Worm (Caenorhabditis elegans) whole organism, midembryonic: Measurements from ENCODE around the gene C45G9.2.

Source experiments
- T22C8.4 ChIP-seq: fragments of 200-800 bp; sonication (Bioruptor generic); IDR thresholded peaks from 2 replicates; pipeline ENCODE4 v1.3.6; 2022; ENCODE audit warnings: missing genetic modification characterization, missing compliant biosample characterization
- cog-1 ChIP-seq: sonication (generic microtip); optimal IDR thresholded peaks from 2 replicates; lab custom pipeline; 2016; ENCODE audit warnings: missing genetic modification characterization, missing compliant biosample characterization
- flt-1 ChIP-seq: fragments of 200-800 bp; sonication (Bioruptor generic); IDR thresholded peaks from 2 replicates; pipeline ENCODE4 v1.3.6; 2022; ENCODE audit warnings: missing genetic modification characterization, missing compliant biosample characterization
- klf-2 ChIP-seq: fragments of 200-800 bp; sonication (Bioruptor generic); conservative IDR thresholded peaks from 2 replicates; pipeline ENCODE4 v1.3.6; 2022; ENCODE audit warnings: missing genetic modification reagents, missing genetic modification characterization, missing compliant biosample characterization
- med-1 ChIP-seq: sonication (generic microtip); optimal IDR thresholded peaks from 2 replicates; lab custom pipeline; 2017; ENCODE audit warnings: missing genetic modification characterization, mild to moderate bottlenecking, missing compliant biosample characterization, antibody characterized with exemption, missing genetic modification reagents; ENCODE audit not compliant: insufficient read depth
- ref-1 ChIP-seq: fragments of 200-800 bp; sonication (Bioruptor generic); conservative IDR thresholded peaks from 2 replicates; pipeline ENCODE4 v1.3.6; 2022; ENCODE audit warnings: missing genetic modification reagents, missing genetic modification characterization, missing compliant biosample characterization
- tab-1 ChIP-seq: fragments of 200-800 bp; sonication (Bioruptor generic); IDR thresholded peaks from 2 replicates; pipeline ENCODE4 v1.3.6; 2022; ENCODE audit warnings: missing genetic modification characterization, missing compliant biosample characterization
- ztf-23 ChIP-seq: fragments of 200-800 bp; sonication (Bioruptor generic); IDR thresholded peaks from 2 replicates; pipeline ENCODE4 v1.3.6; 2022; ENCODE audit warnings: missing genetic modification reagents, missing genetic modification characterization, missing compliant biosample characterization
- ztf-29 ChIP-seq: fragments of 200-800 bp; sonication (Bioruptor generic); IDR thresholded peaks from 2 replicates; pipeline ENCODE4 v1.3.6; 2022; ENCODE audit warnings: missing genetic modification reagents, missing genetic modification characterization, missing compliant biosample characterization

Gene C45G9.2

ce11 chrIII:5068675-5069233 is at the start of gene C45G9.2, which contains the start of gene C45G9.11:
C45G9.2 (plus strand) TSS chrIII:5069066.
C45G9.11 (minus strand) TSS chrIII:5068725.
- TF ChIP-seq T22C8.4 (no peak), flt-1 (GFP tag; lab: Robert Waterston, UW) (peak; percentile 61), ztf-29 (no peak), med-1 (no peak), ztf-23 (GFP tag; lab: Robert Waterston, UW) (peak; percentile 74), cog-1 (tag; lab: Kevin White, UChicago) (peak; percentile 62)

DNA sequence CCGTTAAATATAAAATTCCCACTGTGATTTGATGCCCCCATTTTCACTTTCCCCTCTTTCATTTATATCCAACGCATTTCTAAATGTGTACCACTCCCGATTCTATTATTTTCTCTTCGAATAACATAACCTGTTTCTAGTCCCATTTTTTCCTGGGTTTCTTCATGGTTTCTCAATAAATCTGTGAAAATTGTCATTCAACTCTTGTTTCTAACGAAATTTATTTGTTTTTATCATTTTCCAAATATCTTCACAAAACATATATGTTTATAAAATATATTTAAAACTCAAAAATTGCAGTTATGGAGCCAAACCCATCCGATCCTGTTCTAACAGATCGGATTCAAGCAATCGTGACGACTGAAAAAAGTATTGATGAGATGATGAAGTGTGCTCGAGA is 47.9 kb upstream of the C45G9.2 start, which contains the start of gene mdt-11:
Gene mdt-11 (plus strand): TSS at position 301 of the 400 bp plus-strand sequence.
- TF ChIP-seq tab-1, result no peak
- TF ChIP-seq flt-1 (GFP tag; lab: Robert Waterston, UW), result no peak
- TF ChIP-seq ztf-23 (GFP tag; lab: Robert Waterston, UW), result no peak
- no peak for TF ChIP-seq klf-2 (GFP tag; lab: Robert Waterston, UW)
- no peak for TF ChIP-seq cog-1 (tag; lab: Kevin White, UChicago)
- no peak for TF ChIP-seq ztf-29
- no peak for TF ChIP-seq med-1
- no peak for TF ChIP-seq ref-1
- no peak for TF ChIP-seq T22C8.4

ce11 chrIII:5021689-5022088 is 47.2 kb upstream of the C45G9.2 start, which contains the start of gene R144.3:
R144.3 (plus strand) TSS chrIII:5021989.
- TF ChIP-seq flt-1 (GFP tag; lab: Robert Waterston, UW) (no peak), ztf-29 (no peak), tab-1 (no peak), ref-1 (no peak), cog-1 (tag; lab: Kevin White, UChicago) (no peak), T22C8.4 (no peak), med-1 (no peak), ztf-23 (GFP tag; lab: Robert Waterston, UW) (no peak), klf-2 (GFP tag; lab: Robert Waterston, UW) (no peak)

DNA sequence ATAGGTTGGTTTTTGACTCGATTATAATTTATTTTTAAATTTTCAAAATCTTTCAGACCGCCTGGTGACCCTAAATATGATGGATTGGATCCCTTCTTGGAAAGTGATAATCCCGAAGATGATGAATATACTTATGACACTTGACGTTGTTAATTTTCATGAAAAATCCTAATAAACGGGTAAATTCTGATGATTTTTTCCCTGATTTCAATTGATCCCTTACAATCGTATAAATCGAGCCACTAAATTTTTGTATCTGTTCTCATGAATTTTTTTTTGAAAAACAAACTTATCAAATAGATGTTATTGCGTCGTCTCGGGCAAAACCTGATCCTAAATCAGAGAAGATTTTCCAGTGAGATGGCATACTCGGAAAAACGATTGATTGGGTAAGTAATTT is 45.9 kb upstream of the C45G9.2 start, which contains the start of gene R144.13:
Gene R144.13 (plus strand): TSS at position 301 of the 400 bp plus-strand sequence.
- TF ChIP-seq med-1, result no peak

- TF ChIP-seq T22C8.4 (no peak), cog-1 (tag; lab: Kevin White, UChicago) (no peak), tab-1 (no peak), ztf-29 (no peak), ztf-23 (GFP tag; lab: Robert Waterston, UW) (no peak), ref-1 (no peak), med-1 (no peak)
Measured at ce11 chrIII:5023642-5024041, 45.2 kb upstream of the C45G9.2 start.

DNA sequence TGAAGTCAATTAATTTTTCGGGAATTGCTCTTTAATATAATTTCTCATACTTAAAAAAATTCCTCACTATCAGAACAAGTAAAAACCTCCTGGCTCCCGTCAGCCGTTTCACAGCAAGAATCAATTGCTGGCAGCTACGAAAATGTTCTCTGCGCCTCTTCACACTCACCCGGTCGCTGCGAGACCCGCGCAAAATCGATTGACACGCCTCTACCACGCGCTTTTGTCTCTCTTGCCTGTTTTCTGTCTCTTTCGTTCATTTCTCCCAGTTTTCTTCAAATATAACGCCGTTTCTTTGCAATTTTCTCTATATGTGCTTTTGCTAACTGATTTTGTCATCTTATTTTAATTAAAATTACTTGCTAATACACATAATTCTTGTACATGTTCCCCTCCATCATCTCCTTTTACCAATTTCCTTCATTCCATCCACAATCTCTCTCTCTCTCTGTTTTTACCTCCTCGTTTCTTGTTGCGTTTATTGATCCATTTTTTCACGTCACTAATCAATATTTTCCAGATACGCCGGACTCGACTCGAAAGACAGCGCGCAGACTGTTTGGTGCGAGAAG is 44.4 kb upstream of the C45G9.2 start, which contains the start of gene pcf-11:
Gene pcf-11 (plus strand): TSS at position 522 of the 572 bp plus-strand sequence.
- TF ChIP-seq tab-1 (no peak), ref-1 (no peak), ztf-29 (no peak), ztf-23 (GFP tag; lab: Robert Waterston, UW) (peak; percentile 80), cog-1 (tag; lab: Kevin White, UChicago) (peak; percentile 22), klf-2 (GFP tag; lab: Robert Waterston, UW) (no peak), flt-1 (GFP tag; lab: Robert Waterston, UW) (no peak), med-1 (peak; percentile 11), T22C8.4 (peak; percentile 91)

- TF ChIP-seq T22C8.4, result no peak
- no peak for TF ChIP-seq cog-1 (tag; lab: Kevin White, UChicago)
- TF ChIP-seq ref-1, result no peak
- TF ChIP-seq ztf-23 (GFP tag; lab: Robert Waterston, UW), result no peak; the same call in 1 of the 2 replicates
- TF ChIP-seq med-1, result no peak
- no peak for TF ChIP-seq tab-1
- no peak for TF ChIP-seq ztf-29
- no peak for TF ChIP-seq flt-1 (GFP tag; lab: Robert Waterston, UW)
Measured at ce11 chrIII:5025136-5025629, 43.7 kb upstream of the C45G9.2 start.

DNA sequence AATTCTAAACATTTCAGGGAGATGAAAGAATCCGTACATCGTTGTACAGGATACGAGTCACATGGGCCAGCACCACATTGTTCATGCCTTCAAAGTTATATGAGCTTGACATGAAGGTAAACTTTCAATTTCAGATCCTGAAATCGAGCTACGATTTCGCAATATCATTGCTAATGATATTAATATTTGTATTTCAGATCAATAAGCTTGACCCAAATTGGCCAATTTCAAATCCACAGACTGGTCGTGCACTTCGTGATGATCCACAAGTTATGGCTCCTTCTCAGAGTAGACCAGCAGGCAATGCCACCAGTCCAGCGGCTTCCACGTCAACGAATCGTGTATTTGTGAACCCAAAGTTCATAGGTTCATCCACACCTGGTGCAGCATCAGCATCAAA is 42.5 kb upstream of the C45G9.2 start:
- TF ChIP-seq T22C8.4, result no peak
- TF ChIP-seq ref-1, result no peak
- no peak for TF ChIP-seq cog-1 (tag; lab: Kevin White, UChicago)
- TF ChIP-seq klf-2 (GFP tag; lab: Robert Waterston, UW), result no peak
- no peak for TF ChIP-seq flt-1 (GFP tag; lab: Robert Waterston, UW)
- no peak for TF ChIP-seq tab-1
- TF ChIP-seq ztf-23 (GFP tag; lab: Robert Waterston, UW), result no peak
- no peak for TF ChIP-seq med-1
- TF ChIP-seq ztf-29, result no peak

- TF ChIP-seq ztf-23 (GFP tag; lab: Robert Waterston, UW) (no peak), med-1 (no peak), tab-1 (no peak), klf-2 (GFP tag; lab: Robert Waterston, UW) (no peak), ztf-29 (no peak), T22C8.4 (no peak), ref-1 (no peak), flt-1 (GFP tag; lab: Robert Waterston, UW) (no peak), cog-1 (tag; lab: Kevin White, UChicago) (no peak)
Measured at ce11 chrIII:5027219-5027618, 41.6 kb upstream of the C45G9.2 start.

DNA sequence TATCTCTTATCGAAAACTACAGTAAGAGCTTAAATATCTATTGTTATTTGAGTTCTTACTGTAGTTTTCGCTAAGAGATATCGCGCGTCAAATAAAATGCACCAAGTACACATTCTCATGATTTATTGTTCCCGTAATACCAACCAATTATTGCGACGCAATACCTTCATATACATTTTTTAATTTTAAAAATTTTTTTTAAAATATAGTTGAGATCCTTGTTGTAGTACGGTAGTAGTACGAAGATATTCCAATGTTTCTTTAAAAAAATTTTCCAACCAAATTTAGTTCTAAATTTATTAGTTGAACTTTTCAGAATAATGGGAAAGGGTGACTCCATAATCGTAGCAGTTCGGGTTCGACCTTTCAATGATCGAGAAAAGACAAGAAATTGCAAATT is 38.2 kb upstream of the C45G9.2 start, which contains the start of gene klp-6:
Gene klp-6 (plus strand): TSS at position 301 of the 400 bp plus-strand sequence.
- TF ChIP-seq klf-2 (GFP tag; lab: Robert Waterston, UW) (no peak), T22C8.4 (no peak)

- TF ChIP-seq ztf-29, result peak; percentile 90
- TF ChIP-seq tab-1, result peak; percentile 91
- TF ChIP-seq flt-1 (GFP tag; lab: Robert Waterston, UW), result peak; percentile 94
- peak; percentile 85 for TF ChIP-seq T22C8.4
- TF ChIP-seq cog-1 (tag; lab: Kevin White, UChicago), result peak; percentile 78
- TF ChIP-seq ref-1, result peak; percentile 82
- TF ChIP-seq med-1, result peak; percentile 29
- TF ChIP-seq ztf-23 (GFP tag; lab: Robert Waterston, UW), result peak; percentile 95
- peak; percentile 87 for TF ChIP-seq klf-2 (GFP tag; lab: Robert Waterston, UW)
Measured at ce11 chrIII:5031375-5031836, 37.5 kb upstream of the C45G9.2 start.
